Worm (Caenorhabditis elegans): ENCODE measurements around the gene asp-13.

asp-13 gene

DNA sequence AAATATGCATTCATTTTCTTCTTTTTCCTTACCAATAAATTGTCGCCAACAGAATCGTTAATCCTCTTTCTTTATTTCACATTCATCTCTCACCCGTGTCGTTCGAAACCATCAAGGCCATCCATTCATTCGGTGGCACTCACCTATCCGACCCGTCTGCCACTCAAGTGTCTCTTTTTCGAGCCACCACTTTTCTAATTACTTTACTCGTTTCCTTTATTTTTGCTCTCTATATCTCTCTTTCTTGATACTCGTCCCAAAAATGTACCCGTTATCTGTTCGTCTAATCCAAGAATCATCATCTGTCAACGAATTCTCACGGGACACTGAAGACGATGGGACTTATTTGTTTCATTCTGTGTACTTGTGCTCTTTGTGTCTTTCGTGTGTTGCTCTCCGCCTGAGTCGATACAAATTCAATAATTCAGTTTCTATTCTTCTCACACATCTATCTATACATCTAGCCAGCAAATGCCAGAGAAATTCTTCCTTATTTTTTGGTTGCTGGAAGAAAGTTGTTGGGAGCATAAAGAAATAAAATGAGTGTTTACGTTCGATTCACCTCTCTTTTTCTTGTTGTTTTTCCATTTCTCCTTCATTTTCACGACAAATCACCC lies 50.2 kb downstream of the asp-13 start:
- TF ChIP-seq dmd-8 (GFP tag; IDR thresholded peaks at IDR 0.05), result no peak
- TF ChIP-seq fkh-10 (GFP tag; optimal IDR thresholded peaks at IDR 0.05), result peak; percentile 57
